Worm (Caenorhabditis elegans) whole organism, L1 larva: Measurements from ENCODE around the gene Y46E12BL.2.

Source experiments
- C34B4.2 ChIP-seq: sonication (generic microtip); optimal IDR thresholded peaks from 2 replicates; lab custom pipeline; 2017; ENCODE audit warnings: mild to moderate bottlenecking, missing genetic modification characterization, missing compliant biosample characterization
- blmp-1 ChIP-seq: fragments of 150-350 bp; optimal IDR thresholded peaks from 2 replicates; lab custom pipeline; 2014; ENCODE audit warnings: missing biosample characterization, missing genetic modification characterization
- ceh-8 ChIP-seq: fragments of 200-800 bp; sonication (Bioruptor generic); optimal IDR thresholded peaks from 2 replicates; lab custom pipeline; 2018; ENCODE audit warnings: mild to moderate bottlenecking, missing genetic modification characterization, moderate library complexity, missing compliant biosample characterization
- ces-1 ChIP-seq: fragments of 150-350 bp; optimal IDR thresholded peaks from 2 replicates; lab custom pipeline; 2014; ENCODE audit warnings: missing biosample characterization, missing genetic modification reagents, missing genetic modification characterization
- efl-1 ChIP-seq, 4 experiments: fragments of 150-350 bp; optimal IDR thresholded peaks in 3 of 4; peaks in 1 of 4; 1 replicate in 1 of 4; 2 replicates in 3 of 4; lab custom pipeline; 2014; ENCODE audit warnings: missing biosample characterization in 2 of 4, missing genetic modification characterization in 2 of 4, missing genetic modification reagents in 2 of 4
- elt-3 ChIP-seq, 6 experiments: fragments of 150-350 bp in 1 of 6; sonication (generic microtip); optimal IDR thresholded peaks; 2 replicates each; lab custom pipeline; 2017 to 2018; ENCODE audit warnings: missing biosample characterization in 6 of 6, missing genetic modification characterization in 6 of 6, inconsistent platforms in 1 of 6
- ets-5 ChIP-seq: fragments of 200-800 bp; sonication (Bioruptor generic); IDR thresholded peaks from 2 replicates; pipeline ENCODE4 v1.3.6; 2022; ENCODE audit warnings: missing genetic modification characterization, missing compliant biosample characterization
- fkh-8 ChIP-seq: sonication (generic microtip); optimal IDR thresholded peaks from 2 replicates; lab custom pipeline; 2016; ENCODE audit warnings: mild to moderate bottlenecking, missing genetic modification characterization, missing compliant biosample characterization
- hlh-4 ChIP-seq: sonication (generic microtip); optimal IDR thresholded peaks from 2 replicates; lab custom pipeline; 2016; ENCODE audit warnings: mild to moderate bottlenecking, missing genetic modification characterization, missing compliant biosample characterization
- isw-1 ChIP-seq: fragments of 200-800 bp; sonication (Bioruptor generic); IDR thresholded peaks from 2 replicates; pipeline ENCODE4 v1.3.6; 2022; ENCODE audit warnings: missing genetic modification characterization, missing compliant biosample characterization
- jun-1 ChIP-seq: fragments of 150-350 bp; optimal IDR thresholded peaks from 2 replicates; lab custom pipeline; 2014; ENCODE audit warnings: missing biosample characterization, missing genetic modification reagents, missing genetic modification characterization
- lin-14 ChIP-seq: fragments of 200-800 bp; sonication (Bioruptor generic); optimal IDR thresholded peaks from 2 replicates; lab custom pipeline; 2018; ENCODE audit warnings: mild to moderate bottlenecking, missing genetic modification characterization, moderate library complexity, missing compliant biosample characterization
- lir-3 ChIP-seq: sonication (generic microtip); optimal IDR thresholded peaks from 2 replicates; lab custom pipeline; 2016; ENCODE audit warnings: mild to moderate bottlenecking, missing genetic modification characterization, moderate library complexity, missing compliant biosample characterization; ENCODE audit not compliant: poor library complexity
- nhr-11 ChIP-seq: fragments of 150-350 bp; optimal IDR thresholded peaks from 2 replicates; lab custom pipeline; 2014; ENCODE audit warnings: missing biosample characterization, missing genetic modification characterization
- nhr-12 ChIP-seq: sonication (generic microtip); optimal IDR thresholded peaks from 2 replicates; lab custom pipeline; 2017; ENCODE audit warnings: missing biosample characterization, missing genetic modification characterization
- nhr-20 ChIP-seq: sonication (generic microtip); optimal IDR thresholded peaks from 2 replicates; lab custom pipeline; 2016; ENCODE audit warnings: mild to moderate bottlenecking, missing genetic modification characterization, missing compliant biosample characterization
- nhr-237 ChIP-seq: fragments of 150-350 bp; optimal IDR thresholded peaks from 2 replicates; lab custom pipeline; 2014; ENCODE audit warnings: missing biosample characterization, missing genetic modification characterization
- nhr-47 ChIP-seq: sonication (generic microtip); optimal IDR thresholded peaks from 2 replicates; lab custom pipeline; 2016; ENCODE audit warnings: mild to moderate bottlenecking, missing genetic modification characterization, moderate library complexity, missing compliant biosample characterization
- nhr-71 ChIP-seq: sonication (generic microtip); optimal IDR thresholded peaks from 2 replicates; lab custom pipeline; 2016; ENCODE audit warnings: mild to moderate bottlenecking, missing genetic modification characterization, moderate library complexity, missing compliant biosample characterization
- nhr-76 ChIP-seq: sonication (generic microtip); optimal IDR thresholded peaks from 2 replicates; lab custom pipeline; 2017; ENCODE audit warnings: missing biosample characterization, missing genetic modification characterization
- nhr-85 ChIP-seq: sonication (generic microtip); peaks from one replicate; lab custom pipeline; 2016; ENCODE audit warnings: missing genetic modification characterization, inconsistent platforms, missing compliant biosample characterization
- nhr-90 ChIP-seq: sonication (generic microtip); optimal IDR thresholded peaks from 2 replicates; lab custom pipeline; 2016; ENCODE audit warnings: mild to moderate bottlenecking, missing genetic modification characterization, missing compliant biosample characterization; ENCODE audit not compliant: poor library complexity
- pag-3 ChIP-seq: sonication (generic microtip); optimal IDR thresholded peaks from 2 replicates; lab custom pipeline; 2017; ENCODE audit warnings: missing genetic modification characterization, mild to moderate bottlenecking, missing compliant biosample characterization, antibody characterized with exemption, borderline replicate concordance; ENCODE audit not compliant: insufficient read depth
- snu-23 ChIP-seq: sonication (generic microtip); optimal IDR thresholded peaks from 2 replicates; lab custom pipeline; 2016; ENCODE audit warnings: missing genetic modification characterization, missing compliant biosample characterization
- unc-86 ChIP-seq: sonication (generic microtip); optimal IDR thresholded peaks from 2 replicates; lab custom pipeline; 2016; ENCODE audit warnings: missing genetic modification characterization, missing compliant biosample characterization
- vab-15 ChIP-seq: sonication (generic microtip); optimal IDR thresholded peaks from 2 replicates; lab custom pipeline; 2017; ENCODE audit warnings: missing genotype, mild to moderate bottlenecking, missing genetic modification characterization, missing compliant biosample characterization
- zag-1 ChIP-seq: fragments of 150-350 bp; optimal IDR thresholded peaks from 2 replicates; lab custom pipeline; 2014; ENCODE audit warnings: missing biosample characterization, missing genetic modification characterization
- ztf-4 ChIP-seq: fragments of 150-350 bp; optimal IDR thresholded peaks from 2 replicates; lab custom pipeline; 2014; ENCODE audit warnings: missing biosample characterization, missing genetic modification characterization

The Y46E12BL.2 gene

ce11 chrII:15212260-15212914, 20.4 kb upstream of the Y46E12BL.2 start (continued):
- TF ChIP-seq unc-86 (no peak), vab-15 (tag; lab: Kevin White, UChicago) (no peak), lin-14 (GFP tag; lab: Kevin White, UChicago) (peak; percentile 80), snu-23 (GFP tag; lab: Kevin White, UChicago) (peak; percentile 82), ztf-4 (peak; percentile 20), zag-1 (tag; lab: Kevin White, UChicago) (no peak)
- TF ChIP-seq, all 84 proteins: peak for 28

ce11 chrII:15213732-15214131, 19.0 kb upstream of the Y46E12BL.2 start:
- peak; percentile 52 for TF ChIP-seq lin-14 (GFP tag; lab: Kevin White, UChicago)
- TF ChIP-seq blmp-1 (tag; lab: Kevin White, UChicago), result peak; percentile 44
- TF ChIP-seq lir-3, result no peak
- TF ChIP-seq nhr-71, result peak; percentile 28
- TF ChIP-seq nhr-85 (tag; lab: Kevin White, UChicago), result peak; percentile 90
- peak; percentile 2 for TF ChIP-seq nhr-90 (tag; lab: Kevin White, UChicago)
- TF ChIP-seq nhr-20 (tag; lab: Kevin White, UChicago), result peak; percentile 3
- TF ChIP-seq nhr-47 (tag; lab: Kevin White, UChicago), result no peak

ce11 chrII:15217949-15218348, 14.8 kb upstream of the Y46E12BL.2 start:
- no peak for TF ChIP-seq jun-1
- TF ChIP-seq blmp-1 (tag; lab: Kevin White, UChicago), result peak; percentile 94
- TF ChIP-seq, all 84 proteins: peak for 1

ce11 chrII:15218609-15219008, 14.1 kb upstream of the Y46E12BL.2 start:
- TF ChIP-seq ets-5 (GFP tag; lab: Robert Waterston, UW), result 0 out of 2 replicates have a peak, but pooled peaks have one; percentile 61
- TF ChIP-seq ceh-8, result no peak

- TF ChIP-seq efl-1 (optimal IDR thresholded peaks at IDR 0.05; lab: Kevin White, UChicago), result no peak
- peak in 1 of 2 experiments; percentile 90 for TF ChIP-seq efl-1 (GFP tag; optimal IDR thresholded peaks at IDR 0.05 in 1 of 2; lab: Kevin White, UChicago)
- TF ChIP-seq C34B4.2 (tag; lab: Kevin White, UChicago), result no peak
These were observed 13.7 kb upstream of the Y46E12BL.2 start for ce11 chrII:15219033-15219432.

ce11 chrII:15220116-15220515, 12.6 kb upstream of the Y46E12BL.2 start:
- no peak for TF ChIP-seq nhr-12 (tag; lab: Kevin White, UChicago)
- TF ChIP-seq nhr-90 (tag; lab: Kevin White, UChicago), result no peak
- no peak for TF ChIP-seq nhr-76

- TF ChIP-seq isw-1 (no peak), nhr-11 (no peak), hlh-4 (tag; lab: Kevin White, UChicago) (no peak), ces-1 (no peak), nhr-71 (no peak), jun-1 (no peak), ets-5 (GFP tag; lab: Robert Waterston, UW) (no peak), nhr-237 (tag; lab: Kevin White, UChicago) (no peak), snu-23 (GFP tag; lab: Kevin White, UChicago) (no peak), elt-3 (tag; optimal IDR thresholded peaks at IDR 0.05; lab: Kevin White, UChicago) (no peak), fkh-8 (tag; lab: Kevin White, UChicago) (no peak), pag-3 (no peak)
These were observed 6.6 kb upstream of the Y46E12BL.2 start for ce11 chrII:15226186-15226585.
